Fruit fly (Drosophila melanogaster): ENCODE measurements around the gene Skel.
A peak's percentile ranks its signal among the peaks of the same experiment; 100 is the strongest.

Gene Skel

DNA sequence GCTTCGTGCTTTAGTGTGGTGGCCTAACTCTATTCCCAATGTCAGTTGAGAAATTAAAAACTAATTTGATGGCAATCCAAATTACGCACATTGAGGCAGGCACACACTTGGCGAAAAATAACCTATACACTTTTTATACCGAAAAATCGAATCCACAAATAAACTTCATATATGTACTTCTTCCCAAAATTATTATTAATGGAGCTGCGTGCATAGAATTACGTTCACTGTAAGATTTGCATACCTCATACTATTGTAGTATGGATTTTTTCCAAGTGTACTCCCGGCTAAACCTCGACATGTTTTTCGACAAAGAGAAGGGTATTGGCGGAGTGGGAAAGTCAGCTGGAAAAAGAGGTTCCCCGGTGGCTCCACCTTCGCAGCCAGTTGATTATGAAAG is 2.5 kb upstream of the Skel start (continued):
- TF ChIP-seq BEAF-32 (GFP tag; optimal IDR thresholded peaks at IDR 0.05) (no peak), Bdp1 (GFP tag; optimal IDR thresholded peaks at IDR 0.05) (no peak), scrt (GFP tag; optimal IDR thresholded peaks at IDR 0.05) (peak; percentile 35), fd96Cb (tag; optimal IDR thresholded peaks at IDR 0.05) (peak; percentile 53), Med (GFP tag) (peak; percentile 93), jumu (GFP tag; optimal IDR thresholded peaks at IDR 0.05) (peak; percentile 72), Tbp (GFP tag; optimal IDR thresholded peaks at IDR 0.05) (no peak), Ets97D (GFP tag; optimal IDR thresholded peaks at IDR 0.05) (no peak), Dref (GFP tag; IDR thresholded peaks at IDR 0.05) (no peak), Dek (tag; optimal IDR thresholded peaks at IDR 0.05) (peak; percentile 49), Ssrp (tag; optimal IDR thresholded peaks at IDR 0.05) (peak; percentile 69), CG34422 (GFP tag; IDR thresholded peaks at IDR 0.05) (no peak; the same call in 2 of the 3 replicates), CG9609 (GFP tag; optimal IDR thresholded peaks at IDR 0.05) (peak; percentile 33), CG7745 (tag; optimal IDR thresholded peaks at IDR 0.05) (no peak), E2f2 (GFP tag; IDR thresholded peaks at IDR 0.05) (peak; percentile 48), CG1602 (GFP tag; optimal IDR thresholded peaks at IDR 0.05) (peak; percentile 22), CG10431 (GFP tag; optimal IDR thresholded peaks at IDR 0.05) (no peak), Fer1 (GFP tag; optimal IDR thresholded peaks at IDR 0.05) (peak; percentile 58), CG11247 (GFP tag; IDR thresholded peaks at IDR 0.05) (peak; percentile 40; the same call in 1 of the 2 replicates), z (GFP tag; IDR thresholded peaks at IDR 0.05) (no peak), grn (GFP tag; optimal IDR thresholded peaks at IDR 0.05) (no peak), CG11723 (GFP tag; optimal IDR thresholded peaks at IDR 0.05) (peak; percentile 34), ttk (GFP tag; IDR thresholded peaks at IDR 0.05) (peak; percentile 68), crol (GFP tag; IDR thresholded peaks at IDR 0.05) (peak; percentile 35; the same call in 1 of the 2 replicates), sc (optimal IDR thresholded peaks at IDR 0.05) (no peak), sc (GFP tag; optimal IDR thresholded peaks at IDR 0.05) (no peak), Usf (GFP tag; optimal IDR thresholded peaks at IDR 0.05) (no peak), CG32767 (GFP tag; IDR thresholded peaks at IDR 0.05) (peak; percentile 71; the same call in 1 of the 2 replicates), dimm (GFP tag; IDR thresholded peaks at IDR 0.05) (peak; percentile 56; the same call in 1 of the 2 replicates), CG17802 (tag; optimal IDR thresholded peaks at IDR 0.05) (peak; percentile 41), CG13123 (GFP tag; optimal IDR thresholded peaks at IDR 0.05) (peak; percentile 10), seq (GFP tag; IDR thresholded peaks at IDR 0.05) (peak; percentile 45; the same call in 1 of the 2 replicates), sim (GFP tag; IDR thresholded peaks at IDR 0.05) (no peak), CG8281 (tag; optimal IDR thresholded peaks at IDR 0.05) (peak; percentile 44), CG15269 (tag; optimal IDR thresholded peaks at IDR 0.05) (peak; percentile 73), CG7357 (GFP tag; IDR thresholded peaks at IDR 0.05) (0 out of 3 replicates have a peak, but pooled peaks have one; percentile 17), fd102C (GFP tag; optimal IDR thresholded peaks at IDR 0.05) (no peak), CG11695 (GFP tag; IDR thresholded peaks at IDR 0.05) (peak; percentile 60; the same call in 1 of the 3 replicates), CG6272 (GFP tag; IDR thresholded peaks at IDR 0.05) (peak; percentile 50), CTCF (GFP tag; optimal IDR thresholded peaks at IDR 0.05) (peak; percentile 19), CG13624 (GFP tag; optimal IDR thresholded peaks at IDR 0.05) (peak; percentile 3), zen (tag; optimal IDR thresholded peaks at IDR 0.05) (peak; percentile 36), CG10274 (GFP tag; optimal IDR thresholded peaks at IDR 0.05) (peak; percentile 56), psq (GFP tag; optimal IDR thresholded peaks at IDR 0.05) (peak; percentile 10), HLH3B (GFP tag; IDR thresholded peaks at IDR 0.05) (peak; percentile 80), CG6683 (GFP tag; optimal IDR thresholded peaks at IDR 0.05) (peak; percentile 44), CG15479 (GFP tag; optimal IDR thresholded peaks at IDR 0.05) (no peak), tna (GFP tag; IDR thresholded peaks at IDR 0.05; ENCODE audit: partially characterized antibody) (no peak), pnt (GFP tag; optimal IDR thresholded peaks at IDR 0.05) (peak; percentile 61), gsb-n (tag; optimal IDR thresholded peaks at IDR 0.05) (peak; percentile 49), chinmo (GFP tag; IDR thresholded peaks at IDR 0.05; ENCODE audit: partially characterized antibody) (no peak), Mes4 (GFP tag; optimal IDR thresholded peaks at IDR 0.05) (peak; percentile 43)

Measured in whole organism, embryonic.